Fruit fly (Drosophila melanogaster): Measurements from ENCODE around the gene if.

- TF ChIP-seq h (optimal IDR thresholded peaks at IDR 0.05), result no peak
- TF ChIP-seq psq (optimal IDR thresholded peaks at IDR 0.05), result no peak
- TF ChIP-seq ttk (optimal IDR thresholded peaks at IDR 0.05), result no peak
Measured at dm6 chrX:16711003-16711402, 72.2 kb downstream of the if start, which contains the start of gene CG13008.
